Worm (Caenorhabditis elegans) whole organism, L3 larva: Measurements from ENCODE around the gene F29C12.6.

Experiments
- R02D3.7 ChIP-seq: fragments of 150-350 bp; optimal IDR thresholded peaks from 2 replicates; lab custom pipeline; 2014; ENCODE audit warnings: missing biosample characterization, missing genetic modification characterization
- aly-2 ChIP-seq: fragments of 150-350 bp; optimal IDR thresholded peaks from 2 replicates; lab custom pipeline; 2014; ENCODE audit warnings: missing biosample characterization, missing genetic modification characterization
- ama-1 ChIP-seq: fragments of 150-350 bp; optimal IDR thresholded peaks from 2 replicates; lab custom pipeline; 2018
- ceh-16 ChIP-seq: sonication (generic microtip); optimal IDR thresholded peaks from 2 replicates; lab custom pipeline; 2017; ENCODE audit warnings: missing biosample characterization, missing genetic modification characterization
- ceh-28 ChIP-seq: fragments of 150-350 bp; optimal IDR thresholded peaks from 2 replicates; lab custom pipeline; 2014; ENCODE audit warnings: missing biosample characterization, missing genetic modification reagents, missing genetic modification characterization
- ceh-82 ChIP-seq: fragments of 150-350 bp; optimal IDR thresholded peaks from 2 replicates; lab custom pipeline; 2014; ENCODE audit warnings: missing biosample characterization, missing genetic modification characterization
- ceh-9 ChIP-seq: sonication (generic microtip); optimal IDR thresholded peaks from 2 replicates; lab custom pipeline; 2018; ENCODE audit warnings: missing biosample characterization, missing genetic modification characterization
- daf-12 ChIP-seq: fragments of 150-350 bp; optimal IDR thresholded peaks from 2 replicates; lab custom pipeline; 2014; ENCODE audit warnings: missing biosample characterization, missing genetic modification reagents, missing genetic modification characterization
- egl-5 ChIP-seq: fragments of 150-350 bp; optimal IDR thresholded peaks from 2 replicates; lab custom pipeline; 2017; ENCODE audit warnings: missing biosample characterization, missing genetic modification reagents, missing genetic modification characterization, inconsistent platforms
- elt-1 ChIP-seq: fragments of 150-350 bp; optimal IDR thresholded peaks from 2 replicates; lab custom pipeline; 2014; ENCODE audit warnings: missing biosample characterization, missing genetic modification characterization
- elt-2 ChIP-seq: sonication (generic microtip); optimal IDR thresholded peaks from 2 replicates; lab custom pipeline; 2016; ENCODE audit warnings: missing genetic modification reagents, mild to moderate bottlenecking, missing genetic modification characterization, missing compliant biosample characterization
- elt-3 ChIP-seq, 3 experiments: fragments of 150-350 bp in 1 of 3; sonication (generic microtip) in 2 of 3; optimal IDR thresholded peaks; 2 replicates in 2 of 3; 4 replicates in 1 of 3; lab custom pipeline; 2014 to 2017; ENCODE audit warnings: missing biosample characterization in 3 of 3, missing genetic modification characterization in 3 of 3
- eor-1 ChIP-seq, 2 experiments: fragments of 150-350 bp; optimal IDR thresholded peaks; 2 replicates each; lab custom pipeline; 2014 to 2018; ENCODE audit warnings: missing biosample characterization in 2 of 2, missing genetic modification characterization in 2 of 2
- fkh-10 ChIP-seq: sonication (generic microtip); optimal IDR thresholded peaks from 2 replicates; lab custom pipeline; 2017; ENCODE audit warnings: missing biosample characterization, missing genetic modification reagents, missing genetic modification characterization
- fkh-2 ChIP-seq: fragments of 150-350 bp; optimal IDR thresholded peaks from 2 replicates; lab custom pipeline; 2014; ENCODE audit warnings: missing biosample characterization, missing genetic modification reagents, missing genetic modification characterization
- fos-1 ChIP-seq: fragments of 150-350 bp; optimal IDR thresholded peaks from 2 replicates; lab custom pipeline; 2014; ENCODE audit warnings: missing biosample characterization, missing genetic modification characterization
- jun-1 ChIP-seq: fragments of 150-350 bp; optimal IDR thresholded peaks from 2 replicates; lab custom pipeline; 2014; ENCODE audit warnings: missing biosample characterization, missing genetic modification reagents, missing genetic modification characterization
- lin-15B ChIP-seq: fragments of 150-350 bp; optimal IDR thresholded peaks from 2 replicates; lab custom pipeline; 2014; ENCODE audit warnings: missing biosample characterization, missing genetic modification characterization
- lin-39 ChIP-seq: fragments of 150-350 bp; optimal IDR thresholded peaks from 2 replicates; lab custom pipeline; 2018; ENCODE audit warnings: missing biosample characterization, missing genetic modification reagents, missing genetic modification characterization
- mdl-1 ChIP-seq: fragments of 150-350 bp; optimal IDR thresholded peaks from 2 replicates; lab custom pipeline; 2014; ENCODE audit warnings: missing biosample characterization, missing genetic modification characterization
- mml-1 ChIP-seq: fragments of 150-350 bp; sonication (generic microtip); optimal IDR thresholded peaks from 3 replicates; lab custom pipeline; 2014; ENCODE audit warnings: missing biosample characterization, missing genetic modification characterization
- nfya-1 ChIP-seq: sonication (generic microtip); optimal IDR thresholded peaks from 2 replicates; lab custom pipeline; 2017; ENCODE audit warnings: missing genetic modification characterization, mild to moderate bottlenecking, missing compliant biosample characterization, antibody characterized with exemption, moderate library complexity; ENCODE audit not compliant: insufficient read depth
- nhr-11 ChIP-seq: fragments of 150-350 bp; optimal IDR thresholded peaks from 2 replicates; lab custom pipeline; 2014; ENCODE audit warnings: missing biosample characterization, missing genetic modification characterization
- nhr-12 ChIP-seq: fragments of 150-350 bp; optimal IDR thresholded peaks from 2 replicates; lab custom pipeline; 2014; ENCODE audit warnings: missing biosample characterization, missing genetic modification characterization
- nhr-23 ChIP-seq: fragments of 150-350 bp; optimal IDR thresholded peaks from 2 replicates; lab custom pipeline; 2014; ENCODE audit warnings: missing biosample characterization, missing genetic modification reagents, missing genetic modification characterization
- nhr-237 ChIP-seq: fragments of 150-350 bp; optimal IDR thresholded peaks from 2 replicates; lab custom pipeline; 2014; ENCODE audit warnings: missing biosample characterization, missing genetic modification characterization
- nhr-28 ChIP-seq: fragments of 150-350 bp; optimal IDR thresholded peaks from 2 replicates; lab custom pipeline; 2014; ENCODE audit warnings: missing biosample characterization, missing genetic modification characterization
- nhr-43 ChIP-seq: sonication (generic microtip); optimal IDR thresholded peaks from 2 replicates; lab custom pipeline; 2016; ENCODE audit warnings: mild to moderate bottlenecking, missing genetic modification characterization, missing compliant biosample characterization; ENCODE audit not compliant: poor library complexity, severe bottlenecking
- nhr-67 ChIP-seq: fragments of 150-350 bp; optimal IDR thresholded peaks from 2 replicates; lab custom pipeline; 2014; ENCODE audit warnings: missing biosample characterization, missing genetic modification characterization
- nhr-76 ChIP-seq: fragments of 150-350 bp; sonication (generic microtip); optimal IDR thresholded peaks from 5 replicates; lab custom pipeline; 2014; ENCODE audit warnings: missing biosample characterization, missing genetic modification characterization
- nhr-77 ChIP-seq: fragments of 150-350 bp; optimal IDR thresholded peaks from 2 replicates; lab custom pipeline; 2014; ENCODE audit warnings: missing biosample characterization, missing genetic modification characterization
- pha-4 ChIP-seq: fragments of 150-350 bp; optimal IDR thresholded peaks from 2 replicates; lab custom pipeline; 2014; ENCODE audit warnings: missing biosample characterization, missing genetic modification reagents, missing genetic modification characterization
- pqm-1 ChIP-seq: fragments of 150-350 bp; optimal IDR thresholded peaks from 2 replicates; lab custom pipeline; 2017; ENCODE audit warnings: missing biosample characterization, missing genetic modification characterization, inconsistent platforms
- snpc-4 ChIP-seq: fragments of 150-350 bp; optimal IDR thresholded peaks from 2 replicates; lab custom pipeline; 2014; ENCODE audit warnings: missing biosample characterization, missing genetic modification characterization
- tbx-2 ChIP-seq: sonication (generic microtip); optimal IDR thresholded peaks from 2 replicates; lab custom pipeline; 2016; ENCODE audit warnings: mild to moderate bottlenecking, missing genetic modification characterization, missing compliant biosample characterization
- unc-39 ChIP-seq: sonication (generic microtip); optimal IDR thresholded peaks from 4 replicates; lab custom pipeline; 2017; ENCODE audit warnings: missing biosample characterization, missing genetic modification characterization
- unc-62 ChIP-seq: fragments of 150-350 bp; sonication (generic microtip); optimal IDR thresholded peaks from 4 replicates; lab custom pipeline; 2014; ENCODE audit warnings: missing biosample characterization, missing genetic modification reagents, missing genetic modification characterization
- zag-1 ChIP-seq: fragments of 150-350 bp; optimal IDR thresholded peaks from 2 replicates; lab custom pipeline; 2014; ENCODE audit warnings: missing biosample characterization, missing genetic modification characterization
- ztf-11 ChIP-seq: fragments of 150-350 bp; optimal IDR thresholded peaks from 2 replicates; lab custom pipeline; 2014; ENCODE audit warnings: missing biosample characterization, missing genetic modification characterization

Gene F29C12.6

ce11 chrII:13149965-13150364, 20.3 kb downstream of the F29C12.6 start:
- TF ChIP-seq ceh-28 (tag; lab: Kevin White, UChicago) (no peak), nhr-23 (tag; lab: Kevin White, UChicago) (peak; percentile 40), elt-2 (tag; lab: Kevin White, UChicago) (no peak), R02D3.7 (tag; lab: Kevin White, UChicago) (no peak), elt-3 (tag; optimal IDR thresholded peaks at IDR 0.05; lab: Kevin White, UChicago) (peak in 1 of 3 experiments; percentile 23), snpc-4 (no peak), nhr-28 (tag; lab: Kevin White, UChicago) (no peak), nhr-77 (tag; lab: Kevin White, UChicago) (no peak), jun-1 (tag; lab: Kevin White, UChicago) (peak; percentile 8), ztf-11 (no peak), lin-15B (tag; lab: Kevin White, UChicago) (no peak), nhr-43 (tag; lab: Kevin White, UChicago) (peak; percentile 83), lin-39 (tag; lab: Kevin White, UChicago) (no peak), mdl-1 (tag; lab: Kevin White, UChicago) (no peak), ceh-82 (tag; lab: Kevin White, UChicago) (no peak), fkh-2 (tag; lab: Kevin White, UChicago) (no peak), daf-12 (tag; lab: Kevin White, UChicago) (no peak), unc-62 (GFP tag; lab: Kevin White, UChicago) (peak; percentile 7)
- TF ChIP-seq, all 47 proteins: peak for 5

- no peak for TF ChIP-seq ceh-16 (tag; lab: Kevin White, UChicago)
- TF ChIP-seq elt-1: no peak
- TF ChIP-seq nhr-12 (tag; lab: Kevin White, UChicago): no peak
- no peak for TF ChIP-seq fkh-2 (tag; lab: Kevin White, UChicago)
- no peak for TF ChIP-seq eor-1 (tag; optimal IDR thresholded peaks at IDR 0.05; lab: Kevin White, UChicago)
- no peak for TF ChIP-seq egl-5 (tag; lab: Kevin White, UChicago)
- no peak for TF ChIP-seq lin-39 (tag; lab: Kevin White, UChicago)
- TF ChIP-seq jun-1 (tag; lab: Kevin White, UChicago): no peak
- TF ChIP-seq fos-1 (tag; lab: Kevin White, UChicago): no peak
Measured at ce11 chrII:13152409-13152808, 22.7 kb downstream of the F29C12.6 start.

ce11 chrII:13153299-13153698, 23.6 kb downstream of the F29C12.6 start, which contains the start of gene spe-18:
Gene spe-18 (minus strand): TSS chrII:13153399.
- TF ChIP-seq snpc-4 (no peak), R02D3.7 (tag; lab: Kevin White, UChicago) (no peak), ama-1 (no peak), nhr-11 (no peak), nfya-1 (tag; lab: Kevin White, UChicago) (no peak)
- TF ChIP-seq, all 47 proteins: peak for 0

ce11 chrII:13156071-13156470, 26.4 kb downstream of the F29C12.6 start:
- TF ChIP-seq elt-1 (no peak), ceh-9 (tag; lab: Kevin White, UChicago) (no peak), ztf-11 (no peak), pqm-1 (tag; lab: Kevin White, UChicago) (no peak), daf-12 (tag; lab: Kevin White, UChicago) (no peak), pha-4 (tag; lab: Kevin White, UChicago) (no peak), aly-2 (tag; lab: Kevin White, UChicago) (no peak), elt-3 (tag; optimal IDR thresholded peaks at IDR 0.05; lab: Kevin White, UChicago) (no peak), zag-1 (no peak), R02D3.7 (tag; lab: Kevin White, UChicago) (no peak), nhr-237 (tag; lab: Kevin White, UChicago) (no peak), tbx-2 (tag; lab: Kevin White, UChicago) (no peak), unc-39 (tag; lab: Kevin White, UChicago) (no peak), ceh-82 (tag; lab: Kevin White, UChicago) (no peak), nhr-23 (tag; lab: Kevin White, UChicago) (no peak), nfya-1 (tag; lab: Kevin White, UChicago) (no peak), nhr-76 (no peak), mml-1 (tag; lab: Kevin White, UChicago) (no peak), nhr-67 (no peak), fkh-10 (GFP tag; lab: Kevin White, UChicago) (no peak)
